Worm (Caenorhabditis elegans) whole organism, L3 larva: ENCODE results near the gene C31B8.1.

ENCODE experiments used
- R02D3.7 ChIP-seq: fragments of 150-350 bp; optimal IDR thresholded peaks from 2 replicates; lab custom pipeline; 2014; ENCODE audit warnings: missing biosample characterization, missing genetic modification characterization
- ama-1 ChIP-seq: fragments of 150-350 bp; optimal IDR thresholded peaks from 2 replicates; lab custom pipeline; 2018
- ceh-28 ChIP-seq: fragments of 150-350 bp; optimal IDR thresholded peaks from 2 replicates; lab custom pipeline; 2014; ENCODE audit warnings: missing biosample characterization, missing genetic modification reagents, missing genetic modification characterization
- ceh-9 ChIP-seq: sonication (generic microtip); optimal IDR thresholded peaks from 2 replicates; lab custom pipeline; 2018; ENCODE audit warnings: missing biosample characterization, missing genetic modification characterization
- daf-12 ChIP-seq: fragments of 150-350 bp; optimal IDR thresholded peaks from 2 replicates; lab custom pipeline; 2014; ENCODE audit warnings: missing biosample characterization, missing genetic modification reagents, missing genetic modification characterization
- egl-27 ChIP-seq: sonication (generic microtip); optimal IDR thresholded peaks from 4 replicates; lab custom pipeline; 2017; ENCODE audit warnings: missing biosample characterization, missing genetic modification reagents, missing genetic modification characterization
- egl-5 ChIP-seq: fragments of 150-350 bp; optimal IDR thresholded peaks from 2 replicates; lab custom pipeline; 2017; ENCODE audit warnings: missing biosample characterization, missing genetic modification reagents, missing genetic modification characterization, inconsistent platforms
- elt-2 ChIP-seq: sonication (generic microtip); optimal IDR thresholded peaks from 2 replicates; lab custom pipeline; 2016; ENCODE audit warnings: missing genetic modification reagents, mild to moderate bottlenecking, missing genetic modification characterization, missing compliant biosample characterization
- fkh-10 ChIP-seq: sonication (generic microtip); optimal IDR thresholded peaks from 2 replicates; lab custom pipeline; 2017; ENCODE audit warnings: missing biosample characterization, missing genetic modification reagents, missing genetic modification characterization
- fkh-2 ChIP-seq: fragments of 150-350 bp; optimal IDR thresholded peaks from 2 replicates; lab custom pipeline; 2014; ENCODE audit warnings: missing biosample characterization, missing genetic modification reagents, missing genetic modification characterization
- fos-1 ChIP-seq: fragments of 150-350 bp; optimal IDR thresholded peaks from 2 replicates; lab custom pipeline; 2014; ENCODE audit warnings: missing biosample characterization, missing genetic modification characterization
- jun-1 ChIP-seq: fragments of 150-350 bp; optimal IDR thresholded peaks from 2 replicates; lab custom pipeline; 2014; ENCODE audit warnings: missing biosample characterization, missing genetic modification reagents, missing genetic modification characterization
- lin-39 ChIP-seq: fragments of 150-350 bp; optimal IDR thresholded peaks from 2 replicates; lab custom pipeline; 2018; ENCODE audit warnings: missing biosample characterization, missing genetic modification reagents, missing genetic modification characterization
- mdl-1 ChIP-seq: fragments of 150-350 bp; optimal IDR thresholded peaks from 2 replicates; lab custom pipeline; 2014; ENCODE audit warnings: missing biosample characterization, missing genetic modification characterization
- nfya-1 ChIP-seq: sonication (generic microtip); optimal IDR thresholded peaks from 2 replicates; lab custom pipeline; 2017; ENCODE audit warnings: missing genetic modification characterization, mild to moderate bottlenecking, missing compliant biosample characterization, antibody characterized with exemption, moderate library complexity; ENCODE audit not compliant: insufficient read depth
- nhr-12 ChIP-seq: fragments of 150-350 bp; optimal IDR thresholded peaks from 2 replicates; lab custom pipeline; 2014; ENCODE audit warnings: missing biosample characterization, missing genetic modification characterization
- nhr-23 ChIP-seq: fragments of 150-350 bp; optimal IDR thresholded peaks from 2 replicates; lab custom pipeline; 2014; ENCODE audit warnings: missing biosample characterization, missing genetic modification reagents, missing genetic modification characterization
- nhr-25 ChIP-seq: sonication (generic microtip); optimal IDR thresholded peaks from 2 replicates; lab custom pipeline; 2017; ENCODE audit warnings: missing biosample characterization, missing genetic modification characterization
- nhr-28 ChIP-seq: fragments of 150-350 bp; optimal IDR thresholded peaks from 2 replicates; lab custom pipeline; 2014; ENCODE audit warnings: missing biosample characterization, missing genetic modification characterization
- nhr-43 ChIP-seq: sonication (generic microtip); optimal IDR thresholded peaks from 2 replicates; lab custom pipeline; 2016; ENCODE audit warnings: mild to moderate bottlenecking, missing genetic modification characterization, missing compliant biosample characterization; ENCODE audit not compliant: poor library complexity, severe bottlenecking
- nhr-67 ChIP-seq: fragments of 150-350 bp; optimal IDR thresholded peaks from 2 replicates; lab custom pipeline; 2014; ENCODE audit warnings: missing biosample characterization, missing genetic modification characterization
- nhr-76 ChIP-seq: fragments of 150-350 bp; sonication (generic microtip); optimal IDR thresholded peaks from 5 replicates; lab custom pipeline; 2014; ENCODE audit warnings: missing biosample characterization, missing genetic modification characterization
- nhr-77 ChIP-seq: fragments of 150-350 bp; optimal IDR thresholded peaks from 2 replicates; lab custom pipeline; 2014; ENCODE audit warnings: missing biosample characterization, missing genetic modification characterization
- pha-4 ChIP-seq: fragments of 150-350 bp; optimal IDR thresholded peaks from 2 replicates; lab custom pipeline; 2014; ENCODE audit warnings: missing biosample characterization, missing genetic modification reagents, missing genetic modification characterization
- pqm-1 ChIP-seq: fragments of 150-350 bp; optimal IDR thresholded peaks from 2 replicates; lab custom pipeline; 2017; ENCODE audit warnings: missing biosample characterization, missing genetic modification characterization, inconsistent platforms
- sea-2 ChIP-seq: fragments of 150-350 bp; sonication (generic microtip); optimal IDR thresholded peaks from 4 replicates; lab custom pipeline; 2014; ENCODE audit warnings: missing biosample characterization, missing genetic modification reagents, missing genetic modification characterization
- snpc-4 ChIP-seq: fragments of 150-350 bp; optimal IDR thresholded peaks from 2 replicates; lab custom pipeline; 2014; ENCODE audit warnings: missing biosample characterization, missing genetic modification characterization
- tbx-2 ChIP-seq: sonication (generic microtip); optimal IDR thresholded peaks from 2 replicates; lab custom pipeline; 2016; ENCODE audit warnings: mild to moderate bottlenecking, missing genetic modification characterization, missing compliant biosample characterization
- unc-39 ChIP-seq: sonication (generic microtip); optimal IDR thresholded peaks from 4 replicates; lab custom pipeline; 2017; ENCODE audit warnings: missing biosample characterization, missing genetic modification characterization
- unc-62 ChIP-seq: fragments of 150-350 bp; sonication (generic microtip); optimal IDR thresholded peaks from 4 replicates; lab custom pipeline; 2014; ENCODE audit warnings: missing biosample characterization, missing genetic modification reagents, missing genetic modification characterization
- ztf-11 ChIP-seq: fragments of 150-350 bp; optimal IDR thresholded peaks from 2 replicates; lab custom pipeline; 2014; ENCODE audit warnings: missing biosample characterization, missing genetic modification characterization
- ztf-4 ChIP-seq: fragments of 150-350 bp; optimal IDR thresholded peaks from 2 replicates; lab custom pipeline; 2014; ENCODE audit warnings: missing biosample characterization, missing genetic modification characterization

Gene C31B8.1

DNA sequence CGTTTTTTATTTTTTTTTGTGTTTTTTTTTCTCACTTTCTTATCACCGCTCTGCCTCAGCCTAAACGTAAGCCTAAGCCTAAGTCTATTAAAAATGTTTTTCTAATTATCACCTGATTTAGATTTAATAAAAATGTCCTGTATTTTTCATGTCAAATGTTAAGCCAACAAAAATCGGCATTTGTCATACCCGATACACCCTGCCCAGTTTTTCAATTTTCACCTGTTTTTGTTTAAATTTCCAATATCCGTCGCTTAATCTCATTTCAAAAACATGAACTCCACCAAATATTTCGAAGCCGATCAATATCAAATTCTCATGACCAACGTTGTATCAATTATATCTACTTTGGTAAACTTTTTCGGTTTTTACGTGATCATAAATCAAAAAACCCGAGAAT is at the start of gene C31B8.1:
TSS of gene C31B8.1 (plus strand) at position 301 of the 400 bp plus-strand sequence.
- TF ChIP-seq fkh-2 (no peak), nhr-67 (no peak), R02D3.7 (no peak), unc-39 (tag; lab: Kevin White, UChicago) (no peak), nhr-12 (tag; lab: Kevin White, UChicago) (no peak), nhr-77 (tag; lab: Kevin White, UChicago) (no peak), sea-2 (GFP tag; lab: Kevin White, UChicago) (no peak), ceh-28 (tag; lab: Kevin White, UChicago) (no peak), daf-12 (no peak)

DNA sequence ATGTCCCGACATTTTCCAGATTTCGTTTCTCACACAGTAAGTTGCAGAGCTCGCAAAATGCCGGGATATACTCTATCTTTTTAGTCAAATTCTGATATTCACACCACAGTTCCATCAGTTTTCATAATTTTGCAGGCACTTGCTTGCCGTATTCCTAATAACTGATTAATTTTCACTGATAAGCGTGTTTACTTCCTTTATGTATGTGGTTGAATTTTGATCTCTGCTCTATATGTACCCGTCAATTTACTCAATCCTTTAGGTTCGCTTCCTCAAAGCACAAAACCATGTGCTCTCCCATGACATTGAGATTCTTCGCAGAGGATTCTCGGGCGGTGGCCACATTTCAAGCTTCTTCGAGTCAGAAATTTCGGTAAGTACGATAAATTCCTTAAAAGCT is 49.8 kb upstream of the C31B8.1 start:
- TF ChIP-seq pqm-1 (tag; lab: Kevin White, UChicago) (peak; percentile 10), elt-2 (tag; lab: Kevin White, UChicago) (peak; percentile 40), nhr-76 (tag; lab: Kevin White, UChicago) (no peak)
- TF ChIP-seq, all 47 proteins: peak for 2

DNA sequence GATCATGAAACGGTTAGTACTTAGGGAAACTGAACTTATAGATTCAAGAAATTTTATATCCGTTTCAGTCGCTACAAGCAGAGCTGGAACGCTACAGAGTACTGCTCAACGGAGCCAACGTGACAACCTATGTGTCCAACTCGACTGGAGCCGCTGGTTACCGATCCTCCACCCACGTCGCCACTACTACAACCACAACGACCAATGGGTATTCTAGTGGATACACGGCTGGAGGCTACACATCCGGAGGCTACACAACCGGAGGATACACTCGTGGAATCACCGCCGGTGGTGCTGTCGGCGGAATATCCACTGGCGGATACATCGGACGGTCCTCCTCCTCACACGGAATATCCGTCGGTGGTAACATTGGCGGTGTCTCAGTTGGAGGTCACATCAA is 48.3 kb upstream of the C31B8.1 start:
- no peak for TF ChIP-seq nhr-77 (tag; lab: Kevin White, UChicago)
- TF ChIP-seq nhr-43, result no peak
- TF ChIP-seq nhr-23 (tag; lab: Kevin White, UChicago), result no peak
- TF ChIP-seq fkh-10 (GFP tag; lab: Kevin White, UChicago), result no peak
- no peak for TF ChIP-seq egl-5 (tag; lab: Kevin White, UChicago)
- no peak for TF ChIP-seq fkh-2
- no peak for TF ChIP-seq sea-2 (GFP tag; lab: Kevin White, UChicago)
- no peak for TF ChIP-seq nhr-28 (tag; lab: Kevin White, UChicago)
- no peak for TF ChIP-seq unc-39 (tag; lab: Kevin White, UChicago)
- TF ChIP-seq ama-1 (lab: Kevin White, UChicago), result no peak
- no peak for TF ChIP-seq pha-4
- no peak for TF ChIP-seq egl-27 (tag; lab: Kevin White, UChicago)
- no peak for TF ChIP-seq ztf-11 (tag; lab: Kevin White, UChicago)
- TF ChIP-seq unc-62 (GFP tag; lab: Kevin White, UChicago), result no peak
- TF ChIP-seq, all 47 proteins: peak for 0

DNA sequence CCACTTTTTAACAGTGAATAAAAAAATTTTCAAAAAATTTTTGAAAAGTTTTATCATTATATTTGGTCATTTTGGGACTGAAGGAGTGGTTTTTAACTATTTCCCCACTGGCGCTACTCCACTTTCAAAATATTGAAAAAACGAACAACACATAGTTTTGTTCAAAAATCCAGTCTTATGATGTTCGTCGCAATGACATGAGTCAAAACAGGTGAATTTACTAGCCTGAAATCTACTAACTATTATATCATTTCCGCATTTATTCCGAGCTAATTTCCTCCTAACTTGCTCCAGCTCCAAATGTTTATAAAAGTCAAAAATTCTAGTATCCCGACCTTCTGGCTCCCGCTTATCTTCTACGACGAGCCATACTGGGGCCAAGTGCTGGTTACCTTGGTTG is 46.9 kb upstream of the C31B8.1 start, which contains the start of gene sre-24:
TSS of gene sre-24 (plus strand) at position 301 of the 400 bp plus-strand sequence.
- TF ChIP-seq elt-2 (tag; lab: Kevin White, UChicago) (no peak), mdl-1 (tag; lab: Kevin White, UChicago) (no peak), nhr-28 (tag; lab: Kevin White, UChicago) (no peak), nfya-1 (tag; lab: Kevin White, UChicago) (no peak), daf-12 (no peak), fkh-2 (no peak), nhr-12 (tag; lab: Kevin White, UChicago) (no peak), nhr-25 (tag; lab: Kevin White, UChicago) (no peak), nhr-67 (no peak), ceh-28 (tag; lab: Kevin White, UChicago) (no peak), snpc-4 (tag; lab: Kevin White, UChicago) (no peak), nhr-23 (tag; lab: Kevin White, UChicago) (no peak), egl-5 (tag; lab: Kevin White, UChicago) (no peak)
- TF ChIP-seq, all 47 proteins: peak for 0

DNA sequence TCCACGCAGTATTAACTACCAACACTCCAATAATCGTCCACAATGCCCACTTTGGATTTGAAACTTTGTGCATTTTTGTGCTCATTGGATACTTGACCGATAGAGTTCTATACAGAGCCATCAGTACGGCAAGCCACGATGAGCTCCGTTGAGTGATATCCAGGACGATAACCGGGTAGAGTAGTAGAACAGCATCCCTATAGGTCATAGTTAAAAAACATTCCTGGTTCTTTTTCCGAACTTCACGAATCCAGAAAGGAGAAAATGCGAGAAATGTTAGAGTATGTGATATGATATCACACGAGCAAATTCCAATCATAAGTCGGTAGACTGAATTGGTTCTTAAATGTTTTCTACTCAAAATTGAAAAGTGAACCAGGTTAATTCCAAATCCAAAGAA is 43.1 kb upstream of the C31B8.1 start:
- TF ChIP-seq nhr-76 (tag; lab: Kevin White, UChicago) (no peak), tbx-2 (tag; lab: Kevin White, UChicago) (no peak), fkh-10 (GFP tag; lab: Kevin White, UChicago) (no peak), ceh-9 (tag; lab: Kevin White, UChicago) (no peak), elt-2 (tag; lab: Kevin White, UChicago) (no peak), pha-4 (no peak), lin-39 (tag; lab: Kevin White, UChicago) (no peak), ztf-11 (tag; lab: Kevin White, UChicago) (no peak), ztf-4 (no peak), mdl-1 (tag; lab: Kevin White, UChicago) (no peak)
- TF ChIP-seq, all 47 proteins: peak for 0

DNA sequence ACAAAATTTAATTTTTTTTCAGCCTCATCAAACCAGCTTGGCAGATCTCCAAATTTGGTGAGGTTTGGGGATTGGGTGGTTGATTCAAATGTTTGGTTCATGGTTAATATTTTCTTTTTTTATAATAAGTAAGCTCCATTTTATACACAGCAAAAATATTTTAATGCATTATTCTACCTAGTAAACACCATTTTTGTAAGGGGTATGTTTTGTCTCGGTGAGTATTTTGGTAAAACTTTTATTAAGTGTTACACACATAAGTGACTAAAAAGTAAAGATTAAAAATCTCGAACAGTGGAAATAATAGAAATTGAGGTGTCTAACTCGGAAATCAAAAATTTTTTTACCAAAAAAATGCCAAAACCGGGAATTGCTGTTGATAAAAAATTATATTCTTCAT is 42.7 kb upstream of the C31B8.1 start, which contains the start of gene srw-4:
TSS of gene srw-4 (minus strand) at position 101 of the 400 bp plus-strand sequence.
- TF ChIP-seq fos-1 (tag; lab: Kevin White, UChicago), result no peak
- no peak for TF ChIP-seq snpc-4 (tag; lab: Kevin White, UChicago)
- TF ChIP-seq ztf-4, result no peak
- TF ChIP-seq daf-12, result no peak
- TF ChIP-seq fkh-10 (GFP tag; lab: Kevin White, UChicago), result no peak
- TF ChIP-seq jun-1 (tag; lab: Kevin White, UChicago), result no peak
- no peak for TF ChIP-seq nhr-25 (tag; lab: Kevin White, UChicago)
